Worm (Caenorhabditis elegans): ENCODE data around the gene C44B12.3.

C44B12.3 gene

DNA sequence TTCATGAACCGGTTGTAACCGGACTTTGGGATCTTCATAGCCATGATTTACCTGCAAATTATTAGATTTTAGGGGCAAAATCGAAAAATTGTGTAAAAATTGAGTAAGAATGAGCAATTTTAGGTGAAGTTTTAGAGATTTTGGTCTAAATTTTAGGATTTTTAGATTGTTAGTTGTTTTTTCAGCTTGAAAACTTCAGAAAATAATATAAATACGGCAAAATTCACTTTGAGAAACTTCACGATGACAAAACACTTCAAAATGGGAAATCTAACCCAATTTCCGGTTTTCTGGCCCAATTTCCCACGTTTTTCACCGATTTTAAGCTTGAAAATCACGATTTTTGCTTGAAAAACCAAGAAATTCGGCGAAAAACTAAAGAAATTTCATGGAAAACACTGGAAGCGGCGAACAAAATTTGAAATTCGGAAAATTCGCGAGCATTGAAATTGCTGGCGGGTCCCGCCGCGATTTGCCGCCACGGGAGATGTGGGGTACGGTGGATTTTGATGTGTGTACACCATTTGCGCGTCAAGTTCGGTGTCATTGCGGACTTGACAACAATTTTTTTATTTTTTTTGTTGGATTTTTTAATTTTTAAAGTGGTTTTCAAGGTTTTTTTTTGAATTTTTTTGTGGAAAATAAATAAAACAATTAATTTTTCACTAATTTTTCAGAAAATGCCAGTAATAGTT is 10.5 kb upstream of the C44B12.3 start, which contains the start of the genes cct-8 and Y55F3AR.2 (continued):
- TF ChIP-seq egl-13 (tag; optimal IDR thresholded peaks at IDR 0.05): peak; percentile 96
- TF ChIP-seq fos-1 (tag; optimal IDR thresholded peaks at IDR 0.05): peak; percentile 93
- TF ChIP-seq ceh-63 (GFP tag; optimal IDR thresholded peaks at IDR 0.05): peak; percentile 78
- TF ChIP-seq rnt-1 (tag; optimal IDR thresholded peaks at IDR 0.05): peak; percentile 97
- peak; percentile 75 for TF ChIP-seq nhr-12 (tag; optimal IDR thresholded peaks at IDR 0.05)
- peak; percentile 92 for TF ChIP-seq nhr-11 (tag; optimal IDR thresholded peaks at IDR 0.05)
- peak; percentile 98 for TF ChIP-seq mab-9 (GFP tag; IDR thresholded peaks at IDR 0.05)
- TF ChIP-seq nhr-85 (tag): peak; percentile 98
- TF ChIP-seq lin-15B (tag; optimal IDR thresholded peaks at IDR 0.05): peak; percentile 92
- peak; percentile 89 for TF ChIP-seq fkh-4 (tag; optimal IDR thresholded peaks at IDR 0.05; ENCODE audit: borderline replicate concordance)
- peak; percentile 97 for TF ChIP-seq irx-1 (tag; optimal IDR thresholded peaks at IDR 0.05)
- peak; percentile 96 to 97 for TF ChIP-seq efl-1 (optimal IDR thresholded peaks at IDR 0.05)
- TF ChIP-seq efl-1 (GFP tag; optimal IDR thresholded peaks at IDR 0.05 in 1 of 2): peak; percentile 88 to 99
- TF ChIP-seq nhr-19 (GFP tag; conservative IDR thresholded peaks at IDR 0.05): peak; percentile 99
- peak; percentile 20 for TF ChIP-seq unc-62 (GFP tag; optimal IDR thresholded peaks at IDR 0.05)
- peak; percentile 97 for TF ChIP-seq xbp-1 (tag; optimal IDR thresholded peaks at IDR 0.05)
- no peak for TF ChIP-seq lir-3 (tag; optimal IDR thresholded peaks at IDR 0.05; ENCODE audit: poor library complexity)
- peak; percentile 98 for TF ChIP-seq unc-86 (tag; optimal IDR thresholded peaks at IDR 0.05)
- TF ChIP-seq nhr-20 (tag; optimal IDR thresholded peaks at IDR 0.05): peak; percentile 97
- peak; percentile 90 to 92 (median 90) for TF ChIP-seq dpl-1 (GFP tag; optimal IDR thresholded peaks at IDR 0.05)
- peak; percentile 95 for TF ChIP-seq vab-15 (tag; optimal IDR thresholded peaks at IDR 0.05)
- no peak for TF ChIP-seq ets-5 (GFP tag; IDR thresholded peaks at IDR 0.05)
- peak; percentile 93 for TF ChIP-seq skn-1 (tag; optimal IDR thresholded peaks at IDR 0.05)
- TF ChIP-seq hpl-2 (GFP tag; optimal IDR thresholded peaks at IDR 0.05): peak; percentile 92
- peak; percentile 97 for TF ChIP-seq zip-4 (GFP tag; optimal IDR thresholded peaks at IDR 0.05)
- TF ChIP-seq nhr-76 (tag; optimal IDR thresholded peaks at IDR 0.05): no peak
- peak; percentile 70 for TF ChIP-seq unc-30 (tag; optimal IDR thresholded peaks at IDR 0.05)
- peak; percentile 97 for TF ChIP-seq mep-1 (tag; optimal IDR thresholded peaks at IDR 0.05)
- peak; percentile 99 for TF ChIP-seq nhr-47 (tag; optimal IDR thresholded peaks at IDR 0.05)
- no peak for TF ChIP-seq sptf-1 (tag; optimal IDR thresholded peaks at IDR 0.05)
- peak; percentile 96 for TF ChIP-seq C16A3.4 (tag; optimal IDR thresholded peaks at IDR 0.05)
- peak; percentile 96 for TF ChIP-seq lin-13 (GFP tag; optimal IDR thresholded peaks at IDR 0.05)
- peak; percentile 98 for TF ChIP-seq jun-1 (tag; optimal IDR thresholded peaks at IDR 0.05)
- TF ChIP-seq fkh-10 (GFP tag; optimal IDR thresholded peaks at IDR 0.05): peak; percentile 93
- TF ChIP-seq ceh-82 (tag; optimal IDR thresholded peaks at IDR 0.05): peak; percentile 95 to 99 (median 99)
- peak; percentile 97 for TF ChIP-seq ceh-88 (GFP tag; IDR thresholded peaks at IDR 0.05)
- TF ChIP-seq F16B12.6 (tag; optimal IDR thresholded peaks at IDR 0.05): peak; percentile 100
- peak; percentile 99 for TF ChIP-seq swsn-7 (tag; optimal IDR thresholded peaks at IDR 0.05)

DNA sequence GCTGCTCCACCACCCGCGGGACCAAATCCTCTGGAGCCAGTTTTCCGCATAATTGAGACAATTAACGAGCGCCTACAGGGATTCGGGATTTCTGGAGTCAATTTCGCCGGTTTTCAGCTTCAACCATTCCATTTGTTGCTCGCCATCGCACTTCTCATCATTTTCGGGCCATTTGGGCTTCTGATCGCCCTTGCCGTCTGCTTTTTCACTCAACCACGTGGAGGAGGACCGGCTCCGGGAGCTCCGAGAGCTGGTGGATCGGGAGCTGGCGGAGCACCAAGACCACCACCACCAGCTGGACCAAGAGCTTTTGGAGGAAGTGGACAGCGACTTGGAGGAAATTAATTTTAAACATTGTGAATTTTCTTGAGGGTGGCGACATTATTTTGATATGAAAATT is 8.4 kb upstream of the C44B12.3 start:
- TF ChIP-seq unc-30 (tag; optimal IDR thresholded peaks at IDR 0.05) (no peak), sptf-1 (tag; optimal IDR thresholded peaks at IDR 0.05) (no peak), mep-1 (tag; optimal IDR thresholded peaks at IDR 0.05) (no peak), lin-39 (tag; optimal IDR thresholded peaks at IDR 0.05) (no peak), ceh-82 (tag; optimal IDR thresholded peaks at IDR 0.05) (no peak), Y116A8C.19 (tag; optimal IDR thresholded peaks at IDR 0.05; ENCODE audit: borderline replicate concordance) (no peak), ces-1 (GFP tag; optimal IDR thresholded peaks at IDR 0.05) (no peak), elt-3 (tag; optimal IDR thresholded peaks at IDR 0.05) (no peak), pqm-1 (tag; optimal IDR thresholded peaks at IDR 0.05) (no peak), hpl-2 (GFP tag; optimal IDR thresholded peaks at IDR 0.05) (no peak), ceh-90 (tag; optimal IDR thresholded peaks at IDR 0.05) (no peak), swsn-7 (tag; optimal IDR thresholded peaks at IDR 0.05) (no peak), nhr-237 (tag; optimal IDR thresholded peaks at IDR 0.05) (no peak), dpl-1 (GFP tag; optimal IDR thresholded peaks at IDR 0.05) (no peak), lsy-2 (tag; optimal IDR thresholded peaks at IDR 0.05) (no peak), nhr-28 (tag; optimal IDR thresholded peaks at IDR 0.05) (no peak), mef-2 (tag; optimal IDR thresholded peaks at IDR 0.05) (no peak), nhr-47 (tag; optimal IDR thresholded peaks at IDR 0.05) (no peak), nhr-85 (tag) (no peak)
